Fruit fly (Drosophila melanogaster) whole organism, embryonic: ENCODE measurements around the gene MED15.
A peak's percentile ranks its signal among the peaks of the same experiment; 100 is the strongest.

Experiments
- BtbVII ChIP-seq: fragments of 200-800 bp; sonication (Bioruptor generic); optimal IDR thresholded peaks from 3 replicates; lab custom pipeline; 2017; ENCODE audit warnings: missing biosample characterization, mild to moderate bottlenecking, missing genetic modification characterization
- CG10431 ChIP-seq: fragments of 200-800 bp; sonication (Bioruptor generic); optimal IDR thresholded peaks from 3 replicates; lab custom pipeline; 2018; ENCODE audit warnings: missing biosample characterization, mild to moderate bottlenecking, missing genetic modification characterization
- CG10462 ChIP-seq: fragments of 200-800 bp; sonication (Bioruptor generic); optimal IDR thresholded peaks from 2 replicates; lab custom pipeline; 2016; ENCODE audit warnings: missing biosample characterization, missing genetic modification characterization
- CG12071 ChIP-seq: fragments of 200-800 bp; sonication (Bioruptor generic); optimal IDR thresholded peaks from 3 replicates; lab custom pipeline; 2018; ENCODE audit warnings: missing biosample characterization, mild to moderate bottlenecking, missing genetic modification characterization
- CG12155 ChIP-seq: fragments of 200-800 bp; sonication (Bioruptor generic); optimal IDR thresholded peaks from 3 replicates; lab custom pipeline; 2016; ENCODE audit warnings: missing biosample characterization, missing genetic modification characterization
- CG13296 ChIP-seq: fragments of 200-800 bp; sonication (Bioruptor generic); optimal IDR thresholded peaks from 3 replicates; lab custom pipeline; 2018; ENCODE audit warnings: missing biosample characterization, mild to moderate bottlenecking, missing genetic modification characterization
- CG13424 ChIP-seq: fragments of 200-800 bp; sonication (Bioruptor generic); optimal IDR thresholded peaks from 2 replicates; lab custom pipeline; 2019; ENCODE audit warnings: missing biosample characterization, mild to moderate bottlenecking, missing genetic modification characterization, moderate library complexity
- CG1603 ChIP-seq: fragments of 200-800 bp; sonication (Bioruptor generic); optimal IDR thresholded peaks from 2 replicates; lab custom pipeline; 2019; ENCODE audit warnings: missing biosample characterization, mild to moderate bottlenecking, missing genetic modification characterization, moderate library complexity
- CG16863 ChIP-seq: fragments of 200-800 bp; sonication (Bioruptor generic); optimal IDR thresholded peaks from 3 replicates; lab custom pipeline; 2016; ENCODE audit warnings: missing biosample characterization, missing genetic modification characterization
- CG17612 ChIP-seq: fragments of 200-800 bp; sonication (Bioruptor generic); IDR thresholded peaks from 2 replicates; pipeline ENCODE4 v1.3.6; 2022; ENCODE audit warnings: missing biosample characterization, missing genetic modification characterization
- CG18262 ChIP-seq: fragments of 200-800 bp; optimal IDR thresholded peaks from 3 replicates; lab custom pipeline; 2019; ENCODE audit warnings: missing biosample characterization, mild to moderate bottlenecking, missing genetic modification characterization, moderate library complexity
- CG2202 ChIP-seq: fragments of 200-800 bp; sonication (Bioruptor generic); optimal IDR thresholded peaks from 2 replicates; lab custom pipeline; 2018; ENCODE audit warnings: missing biosample characterization, mild to moderate bottlenecking, missing genetic modification characterization
- CG31388 ChIP-seq: fragments of 200-800 bp; sonication (Bioruptor generic); optimal IDR thresholded peaks from 2 replicates; lab custom pipeline; 2016; ENCODE audit warnings: missing biosample characterization, missing genetic modification characterization
- CG31441 ChIP-seq: fragments of 200-800 bp; sonication (Bioruptor generic); IDR thresholded peaks from 2 replicates; pipeline ENCODE4 v1.3.6; 2022; ENCODE audit warnings: missing biosample characterization, missing genetic modification characterization
- CG32532 ChIP-seq: fragments of 200-800 bp; sonication (Bioruptor generic); IDR thresholded peaks from 2 replicates; pipeline ENCODE4 v1.3.6; 2022; ENCODE audit warnings: missing biosample characterization, missing genetic modification characterization
- CG32767 ChIP-seq: fragments of 200-800 bp; sonication (Bioruptor generic); IDR thresholded peaks from 2 replicates; pipeline ENCODE4 v1.3.6; 2022; ENCODE audit warnings: missing biosample characterization, missing genetic modification characterization
- CG4820 ChIP-seq: fragments of 200-800 bp; sonication (Bioruptor generic); optimal IDR thresholded peaks from 3 replicates; lab custom pipeline; 2016; ENCODE audit warnings: missing biosample characterization, missing genetic modification characterization
- CG7556 ChIP-seq: fragments of 200-800 bp; sonication (Bioruptor generic); optimal IDR thresholded peaks from 2 replicates; lab custom pipeline; 2017; ENCODE audit warnings: missing biosample characterization, mild to moderate bottlenecking, missing genetic modification characterization
- CTCF ChIP-seq: fragments of 200-800 bp; sonication (Bioruptor generic); optimal IDR thresholded peaks from 2 replicates; lab custom pipeline; 2017; ENCODE audit warnings: missing biosample characterization, mild to moderate bottlenecking, missing genetic modification characterization, moderate library complexity
- ERR ChIP-seq: fragments of 200-800 bp; sonication (Bioruptor generic); optimal IDR thresholded peaks from 2 replicates; lab custom pipeline; 2016; ENCODE audit warnings: missing biosample characterization, missing genetic modification characterization
- Fer3 ChIP-seq: fragments of 200-800 bp; sonication (Bioruptor generic); optimal IDR thresholded peaks from 2 replicates; lab custom pipeline; 2018; ENCODE audit warnings: missing biosample characterization, mild to moderate bottlenecking, missing genetic modification characterization, moderate library complexity
- H2.0 ChIP-seq: fragments of 200-800 bp; sonication (Bioruptor generic); IDR thresholded peaks from 2 replicates; pipeline ENCODE4 v1.3.6; 2022; ENCODE audit warnings: missing biosample characterization, missing genetic modification characterization
- Hand ChIP-seq: fragments of 200-800 bp; sonication (Bioruptor generic); optimal IDR thresholded peaks from 2 replicates; lab custom pipeline; 2017; ENCODE audit warnings: mild to moderate bottlenecking, missing biosample characterization, missing genetic modification reagents, missing genetic modification characterization
- Hmx ChIP-seq: fragments of 200-800 bp; sonication (Bioruptor generic); optimal IDR thresholded peaks from 2 replicates; lab custom pipeline; 2016; ENCODE audit warnings: missing biosample characterization, missing genetic modification characterization
- Hsf ChIP-seq: fragments of 200-800 bp; sonication (Bioruptor generic); optimal IDR thresholded peaks from 3 replicates; lab custom pipeline; 2016; ENCODE audit warnings: missing biosample characterization, missing genetic modification characterization
- Mes4 ChIP-seq: fragments of 200-800 bp; sonication (Bioruptor generic); optimal IDR thresholded peaks from 2 replicates; lab custom pipeline; 2016; ENCODE audit warnings: missing biosample characterization, missing genetic modification characterization
- NC2β ChIP-seq: fragments of 200-800 bp; sonication (Bioruptor generic); optimal IDR thresholded peaks from 2 replicates; lab custom pipeline; 2016; ENCODE audit warnings: missing biosample characterization, missing genetic modification characterization
- Side ChIP-seq: fragments of 200-800 bp; sonication (Bioruptor generic); optimal IDR thresholded peaks from 2 replicates; lab custom pipeline; 2016; ENCODE audit warnings: missing biosample characterization, missing genetic modification characterization
- Sox102F ChIP-seq: fragments of 200-800 bp; sonication (Bioruptor generic); optimal IDR thresholded peaks from 2 replicates; lab custom pipeline; 2018; ENCODE audit warnings: missing biosample characterization, mild to moderate bottlenecking, missing genetic modification characterization, moderate library complexity
- Sry-δ ChIP-seq: fragments of 200-800 bp; sonication (Bioruptor generic); optimal IDR thresholded peaks from 2 replicates; lab custom pipeline; 2016; ENCODE audit warnings: missing biosample characterization, missing genetic modification characterization
- Ssrp ChIP-seq: fragments of 200-800 bp; sonication (Bioruptor generic); optimal IDR thresholded peaks from 2 replicates; lab custom pipeline; 2018; ENCODE audit warnings: missing biosample characterization, mild to moderate bottlenecking, missing genetic modification characterization, moderate library complexity
- al ChIP-seq: fragments of 200-800 bp; sonication (Bioruptor generic); IDR thresholded peaks from 2 replicates; pipeline ENCODE4 v1.3.6; 2022; ENCODE audit warnings: missing biosample characterization, missing genetic modification characterization
- cad ChIP-seq: fragments of >200 bp; optimal IDR thresholded peaks from 2 replicates; lab custom pipeline; 2017; ENCODE audit warnings: missing biosample characterization, missing genetic modification characterization
- cas ChIP-seq: fragments of 200-800 bp; sonication (Bioruptor generic); IDR thresholded peaks from 2 replicates; pipeline ENCODE4 v1.3.6; 2022; ENCODE audit warnings: missing biosample characterization, missing genetic modification characterization
- corto ChIP-seq: fragments of 200-800 bp; sonication (Bioruptor generic); optimal IDR thresholded peaks from 2 replicates; lab custom pipeline; 2016; ENCODE audit warnings: missing biosample characterization, mild to moderate bottlenecking, missing genetic modification characterization, moderate library complexity
- disco-r ChIP-seq: fragments of 200-800 bp; sonication (Bioruptor generic); optimal IDR thresholded peaks from 2 replicates; lab custom pipeline; 2016; ENCODE audit warnings: missing biosample characterization, missing genetic modification characterization
- dysf ChIP-seq: fragments of 200-800 bp; sonication (Bioruptor generic); IDR thresholded peaks from 3 replicates; pipeline ENCODE4 v1.3.6; 2022; ENCODE audit warnings: missing biosample characterization, missing genetic modification characterization
- en ChIP-seq: fragments of 200-800 bp; sonication (Bioruptor generic); optimal IDR thresholded peaks from 2 replicates; lab custom pipeline; 2016; ENCODE audit warnings: missing biosample characterization, missing genetic modification characterization
- esg ChIP-seq: fragments of 200-800 bp; sonication (Bioruptor generic); conservative IDR thresholded peaks from 2 replicates; pipeline ENCODE4 v1.3.6; 2022; ENCODE audit warnings: missing biosample characterization, missing genetic modification characterization
- fd3F ChIP-seq: fragments of 200-800 bp; sonication (Bioruptor generic); optimal IDR thresholded peaks from 2 replicates; lab custom pipeline; 2018; ENCODE audit warnings: missing biosample characterization, mild to moderate bottlenecking, missing genetic modification characterization, moderate library complexity
- gsb ChIP-seq: fragments of 200-800 bp; sonication (Bioruptor generic); IDR thresholded peaks from 2 replicates; pipeline ENCODE4 v1.3.6; 2022; ENCODE audit warnings: missing biosample characterization, missing genetic modification characterization
- jumu ChIP-seq: fragments of 200-800 bp; sonication (Bioruptor generic); optimal IDR thresholded peaks from 3 replicates; lab custom pipeline; 2016; ENCODE audit warnings: missing biosample characterization, missing genetic modification characterization
- kay ChIP-seq: fragments of 200-800 bp; sonication (Bioruptor generic); optimal IDR thresholded peaks from 2 replicates; lab custom pipeline; 2016; ENCODE audit warnings: missing biosample characterization, missing genetic modification characterization
- knrl ChIP-seq: fragments of 200-800 bp; sonication (Bioruptor generic); IDR thresholded peaks from 3 replicates; pipeline ENCODE4 v1.3.6; 2022; ENCODE audit warnings: missing biosample characterization, missing genetic modification characterization; ENCODE audit not compliant: partially characterized antibody
- nau ChIP-seq: fragments of 200-800 bp; sonication (Bioruptor generic); optimal IDR thresholded peaks from 3 replicates; lab custom pipeline; 2017; ENCODE audit warnings: missing biosample characterization, mild to moderate bottlenecking, missing genetic modification characterization, missing genetic modification reagents
- nmo ChIP-seq: fragments of 200-800 bp; sonication (Bioruptor generic); optimal IDR thresholded peaks from 2 replicates; lab custom pipeline; 2018; ENCODE audit warnings: missing biosample characterization, mild to moderate bottlenecking, missing genetic modification characterization, moderate library complexity
- odd ChIP-seq: fragments of 200-800 bp; sonication (Bioruptor generic); optimal IDR thresholded peaks from 2 replicates; lab custom pipeline; 2017; ENCODE audit warnings: missing biosample characterization, mild to moderate bottlenecking, missing genetic modification characterization
- pan ChIP-seq, 4 experiments: fragments of >200 bp in 3 of 4; fragments of 200-800 bp in 1 of 4; sonication (Bioruptor generic) in 1 of 4; optimal IDR thresholded peaks in 3 of 4; IDR thresholded peaks in 1 of 4; 2 replicates each; pipeline versions ENCODE4 v1.3.6 to Lab custom; 2017 to 2022; ENCODE audit warnings: missing biosample characterization in 2 of 4, missing genetic modification characterization in 2 of 4, mixed read lengths in 1 of 4
- schlank ChIP-seq: fragments of 200-800 bp; sonication (Bioruptor generic); optimal IDR thresholded peaks from 2 replicates; lab custom pipeline; 2018; ENCODE audit warnings: missing biosample characterization, mild to moderate bottlenecking, missing genetic modification characterization
- twi ChIP-seq: fragments of 200-800 bp; optimal IDR thresholded peaks from 2 replicates; lab custom pipeline; 2019; ENCODE audit warnings: missing biosample characterization, mild to moderate bottlenecking, missing genetic modification characterization, moderate library complexity

The MED15 gene

DNA sequence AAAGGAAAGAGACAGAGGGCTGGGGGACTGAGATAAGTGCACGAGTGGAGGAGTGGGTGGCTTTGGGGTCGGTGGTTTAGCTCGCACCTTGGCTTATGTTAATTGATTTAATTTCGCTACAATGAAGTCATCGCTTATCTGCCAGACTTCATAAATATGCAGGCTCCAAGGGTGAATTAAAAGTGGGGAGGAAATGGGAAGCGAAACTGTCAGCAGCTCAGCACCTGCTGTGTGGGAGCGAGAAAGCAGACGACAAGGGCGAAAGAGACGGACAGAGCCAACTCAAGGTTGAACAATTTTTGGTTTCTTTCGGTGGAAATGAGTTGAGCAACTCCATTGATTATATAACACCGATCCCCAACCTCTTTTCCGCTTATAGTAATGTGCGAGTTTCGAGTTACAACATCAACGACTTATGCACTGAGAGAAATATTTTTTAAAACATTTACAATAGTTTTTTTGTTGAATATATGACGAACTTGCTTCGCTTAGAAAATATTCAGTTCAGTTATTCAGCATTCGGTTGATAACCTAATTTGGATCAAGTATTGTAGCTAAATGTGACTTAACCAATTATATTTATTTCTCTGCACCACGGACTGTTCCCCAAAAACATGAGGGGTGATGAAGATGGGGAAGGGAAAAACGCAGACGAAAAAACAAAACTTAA lies 47.7 kb downstream of the MED15 start (continued):
- TF ChIP-seq cas (GFP tag; lab: Robert Waterston, UW): 0 out of 2 replicates have a peak, but pooled peaks have one; percentile 15
- peak; percentile 84 for TF ChIP-seq CG31441 (GFP tag; lab: Robert Waterston, UW)
- TF ChIP-seq CG32532 (GFP tag; lab: Robert Waterston, UW): peak; percentile 53
- TF ChIP-seq CG12071: peak; percentile 62
- TF ChIP-seq CG13296 (GFP tag; lab: Kevin White, UChicago): peak; percentile 51
- peak; percentile 79 for TF ChIP-seq CG10462 (GFP tag; lab: Kevin White, UChicago)
- TF ChIP-seq pan (optimal IDR thresholded peaks at IDR 0.05; lab: Kevin White, UChicago): no peak
- TF ChIP-seq pan (GFP tag; optimal IDR thresholded peaks at IDR 0.05 in 1 of 2, IDR thresholded peaks at IDR 0.05 in 1 of 2): peak in 1 of 2 experiments; percentile 85
- TF ChIP-seq disco-r (GFP tag; lab: Kevin White, UChicago): peak; percentile 75
- TF ChIP-seq H2.0 (GFP tag; lab: Robert Waterston, UW): peak; percentile 88
- no peak for TF ChIP-seq Hand
- TF ChIP-seq CTCF: no peak
- peak; percentile 70 for TF ChIP-seq kay
- TF ChIP-seq CG4820 (GFP tag; lab: Kevin White, UChicago): peak; percentile 83
- peak; percentile 76 for TF ChIP-seq CG12155 (GFP tag; lab: Kevin White, UChicago)
- peak; percentile 79 for TF ChIP-seq esg (GFP tag; lab: Robert Waterston, UW)
- TF ChIP-seq jumu: peak; percentile 84
- no peak for TF ChIP-seq Hmx (GFP tag; lab: Kevin White, UChicago)
- peak; percentile 91 for TF ChIP-seq CG18262 (tag; lab: Kevin White, UChicago)
- TF ChIP-seq al (GFP tag; lab: Robert Waterston, UW): no peak
- peak; percentile 82 for TF ChIP-seq Mes4
- no peak for TF ChIP-seq corto
- peak; percentile 90 for TF ChIP-seq Ssrp (tag; lab: Kevin White, UChicago)
- no peak for TF ChIP-seq cad
- TF ChIP-seq gsb (GFP tag; lab: Robert Waterston, UW): peak; percentile 22; the same call in 1 of the 2 replicates
- TF ChIP-seq Side (GFP tag; lab: Kevin White, UChicago): peak; percentile 80
- peak; percentile 49 for TF ChIP-seq fd3F
- TF ChIP-seq odd (GFP tag; lab: Kevin White, UChicago): peak; percentile 66
- TF ChIP-seq twi (tag; lab: Kevin White, UChicago): peak; percentile 77
- peak; percentile 96 for TF ChIP-seq Sox102F (GFP tag; lab: Kevin White, UChicago)
- no peak for TF ChIP-seq knrl (GFP tag; lab: Robert Waterston, UW)
- TF ChIP-seq CG13424 (tag; lab: Kevin White, UChicago): peak; percentile 90
- peak; percentile 77 for TF ChIP-seq CG16863 (GFP tag; lab: Kevin White, UChicago)
- TF ChIP-seq dysf (GFP tag; lab: Robert Waterston, UW): peak; percentile 86
- TF ChIP-seq CG2202: peak; percentile 81
- peak; percentile 54 for TF ChIP-seq CG10431 (GFP tag; lab: Kevin White, UChicago)
- peak; percentile 30 for TF ChIP-seq schlank (tag; lab: Kevin White, UChicago)
- no peak for TF ChIP-seq CG17612
- peak; percentile 94 for TF ChIP-seq nmo (GFP tag; lab: Kevin White, UChicago)
- TF ChIP-seq NC2β (GFP tag; lab: Kevin White, UChicago): peak; percentile 74
- peak; percentile 63 for TF ChIP-seq Fer3 (tag; lab: Kevin White, UChicago)
- peak; percentile 95 for TF ChIP-seq CG1603 (tag; lab: Kevin White, UChicago)
- TF ChIP-seq BtbVII (GFP tag; lab: Kevin White, UChicago): peak; percentile 54
- peak; percentile 80 for TF ChIP-seq CG32767 (GFP tag; lab: Robert Waterston, UW)
- peak; percentile 49 for TF ChIP-seq Sry-δ
- TF ChIP-seq ERR (GFP tag; lab: Kevin White, UChicago): peak; percentile 43
- TF ChIP-seq CG7556 (GFP tag; lab: Kevin White, UChicago): peak; percentile 87
- peak; percentile 75 for TF ChIP-seq nau (GFP tag; lab: Kevin White, UChicago)
- peak; percentile 85 for TF ChIP-seq Hsf (GFP tag; lab: Kevin White, UChicago)
- peak; percentile 49 for TF ChIP-seq CG31388 (GFP tag; lab: Kevin White, UChicago)
- peak; percentile 88 for TF ChIP-seq en (GFP tag; lab: Kevin White, UChicago)
